Worm (Caenorhabditis elegans) whole organism, early embryonic: Measurements from ENCODE around the gene C37H5.14.
A peak's percentile ranks its signal among the peaks of the same experiment; 100 is the strongest.

Experiments used
- B0310.2 ChIP-seq: sonication (generic microtip); optimal IDR thresholded peaks from 2 replicates; lab custom pipeline; 2016; ENCODE audit warnings: mild to moderate bottlenecking, missing genetic modification characterization, missing compliant biosample characterization
- F13C5.2 ChIP-seq: sonication (generic microtip); optimal IDR thresholded peaks from 2 replicates; lab custom pipeline; 2017; ENCODE audit warnings: mild to moderate bottlenecking, missing genetic modification characterization, inconsistent platforms, missing compliant biosample characterization
- aly-1 ChIP-seq: sonication (generic microtip); optimal IDR thresholded peaks from 2 replicates; lab custom pipeline; 2016; ENCODE audit warnings: missing genetic modification characterization, missing compliant biosample characterization
- ama-1 ChIP-seq: fragments of 150-350 bp; optimal IDR thresholded peaks from 2 replicates; lab custom pipeline; 2014
- ceh-13 ChIP-seq: fragments of 200-800 bp; sonication (Bioruptor generic); optimal IDR thresholded peaks from 2 replicates; lab custom pipeline; 2018; ENCODE audit warnings: mild to moderate bottlenecking, missing genetic modification characterization, missing compliant biosample characterization
- ceh-36 ChIP-seq: sonication (generic microtip); optimal IDR thresholded peaks from 2 replicates; lab custom pipeline; 2016; ENCODE audit warnings: missing genetic modification characterization, inconsistent platforms, missing compliant biosample characterization
- ets-7 ChIP-seq: sonication (generic microtip); optimal IDR thresholded peaks from 2 replicates; lab custom pipeline; 2016; ENCODE audit warnings: missing genotype, missing genetic modification characterization, missing compliant biosample characterization
- flt-1 ChIP-seq: fragments of 200-800 bp; sonication (Bioruptor generic); IDR thresholded peaks from 2 replicates; pipeline ENCODE4 v1.3.6; 2022; ENCODE audit warnings: missing genetic modification characterization, missing compliant biosample characterization
- hmbx-1 ChIP-seq: sonication (generic microtip); optimal IDR thresholded peaks from 2 replicates; lab custom pipeline; 2016; ENCODE audit warnings: mild to moderate bottlenecking, missing genetic modification characterization, missing compliant biosample characterization
- hmg-4 ChIP-seq: fragments of 200-800 bp; sonication (Bioruptor generic); optimal IDR thresholded peaks from 2 replicates; lab custom pipeline; 2018; ENCODE audit warnings: mild to moderate bottlenecking, missing genetic modification characterization, missing compliant biosample characterization
- hnd-1 ChIP-seq: sonication (generic microtip); optimal IDR thresholded peaks from 2 replicates; lab custom pipeline; 2016; ENCODE audit warnings: missing genetic modification characterization, missing compliant biosample characterization
- pes-1 ChIP-seq: fragments of 200-800 bp; sonication (Bioruptor generic); IDR thresholded peaks from 2 replicates; pipeline ENCODE4 v1.3.6; 2022; ENCODE audit warnings: missing genetic modification reagents, missing genetic modification characterization, missing compliant biosample characterization
- scrt-1 ChIP-seq: fragments of 200-800 bp; sonication (Bioruptor generic); IDR thresholded peaks from 2 replicates; pipeline ENCODE4 v1.3.6; 2022; ENCODE audit warnings: missing genetic modification characterization, missing compliant biosample characterization
- sea-1 ChIP-seq: fragments of 200-800 bp; sonication (Bioruptor generic); conservative IDR thresholded peaks from 2 replicates; pipeline ENCODE4 v1.3.6; 2022; ENCODE audit warnings: missing genetic modification characterization, missing compliant biosample characterization
- tbx-11 ChIP-seq: fragments of 200-800 bp; sonication (Bioruptor generic); IDR thresholded peaks from 2 replicates; pipeline ENCODE4 v1.3.6; 2022; ENCODE audit warnings: missing genetic modification characterization, missing compliant biosample characterization
- tbx-37 ChIP-seq: fragments of 200-800 bp; sonication (Bioruptor generic); conservative IDR thresholded peaks from 2 replicates; pipeline ENCODE4 v1.3.6; 2022; ENCODE audit warnings: missing genetic modification reagents, missing genetic modification characterization, missing compliant biosample characterization
- tra-4 ChIP-seq: sonication (generic microtip); optimal IDR thresholded peaks from 2 replicates; lab custom pipeline; 2017; ENCODE audit warnings: missing genetic modification characterization, missing compliant biosample characterization

The C37H5.14 gene

ce11 chrV:4823683-4824391 is 10.3 kb downstream of the C37H5.14 start:
- no peak for TF ChIP-seq sea-1 (GFP tag; lab: Robert Waterston, UW)
- TF ChIP-seq ama-1 (lab: Kevin White, UChicago): peak; percentile 27

DNA sequence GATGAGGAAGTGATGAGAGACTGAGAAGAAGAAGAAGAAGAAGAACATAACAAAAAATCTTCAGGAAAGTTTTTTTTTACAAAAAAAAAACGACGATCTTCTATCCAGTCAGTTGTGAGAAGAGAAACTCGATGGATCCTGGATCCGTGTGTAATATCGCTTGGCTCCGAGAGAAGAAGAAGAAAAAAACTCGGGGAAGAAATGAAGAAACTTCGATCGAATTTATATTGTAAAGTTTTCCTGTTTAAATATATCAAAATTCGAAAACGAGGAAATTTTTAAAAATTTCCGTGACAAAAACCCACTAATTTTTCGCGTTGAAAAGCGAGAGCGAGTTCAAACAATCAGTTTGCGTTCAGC is 10.9 kb downstream of the C37H5.14 start, which contains the start of gene adss-1:
Gene adss-1, minus strand, starts transcription at position 101 of the 360 bp plus-strand sequence.
- TF ChIP-seq hnd-1 (tag; lab: Kevin White, UChicago): no peak
- no peak for TF ChIP-seq hmg-4 (GFP tag; lab: Kevin White, UChicago)
- TF ChIP-seq pes-1 (GFP tag; lab: Robert Waterston, UW): no peak
- no peak for TF ChIP-seq tbx-11
- no peak for TF ChIP-seq scrt-1
- TF ChIP-seq aly-1: no peak
- no peak for TF ChIP-seq tra-4
- no peak for TF ChIP-seq hmbx-1 (tag; lab: Kevin White, UChicago)
- no peak for TF ChIP-seq flt-1 (GFP tag; lab: Robert Waterston, UW)
- TF ChIP-seq tbx-37 (GFP tag; lab: Robert Waterston, UW): no peak
- no peak for TF ChIP-seq F13C5.2 (tag; lab: Kevin White, UChicago)
- no peak for TF ChIP-seq ama-1 (lab: Kevin White, UChicago)

DNA sequence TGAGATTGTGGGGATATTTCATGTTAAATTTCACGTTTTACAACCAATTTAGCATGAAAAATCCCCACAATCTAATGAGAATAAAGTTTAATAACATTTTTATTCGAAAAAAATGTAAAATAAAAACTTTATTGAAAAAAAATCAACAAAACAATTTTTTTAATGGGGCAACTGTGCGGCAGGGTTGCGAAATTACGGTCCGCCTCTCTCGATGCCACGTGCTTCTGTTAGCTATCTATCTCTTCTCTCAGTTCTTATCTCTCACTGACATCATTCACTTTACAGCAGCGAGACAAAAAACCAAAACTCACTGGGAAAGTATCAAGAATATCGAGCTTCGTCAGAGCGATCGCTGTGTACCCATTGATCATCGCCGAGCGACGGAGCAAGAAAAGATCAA is 13.6 kb downstream of the C37H5.14 start:
- no peak for TF ChIP-seq flt-1 (GFP tag; lab: Robert Waterston, UW)
- TF ChIP-seq ceh-36 (tag; lab: Kevin White, UChicago): no peak
- TF ChIP-seq aly-1: no peak
- no peak for TF ChIP-seq ceh-13 (GFP tag; lab: Kevin White, UChicago)
- TF ChIP-seq ets-7 (tag; lab: Kevin White, UChicago): no peak
- TF ChIP-seq tbx-37 (GFP tag; lab: Robert Waterston, UW): no peak
- TF ChIP-seq sea-1 (GFP tag; lab: Robert Waterston, UW): no peak
- no peak for TF ChIP-seq hnd-1 (tag; lab: Kevin White, UChicago)
- no peak for TF ChIP-seq hmbx-1 (tag; lab: Kevin White, UChicago)

ce11 chrV:4818563-4818962 is 15.6 kb downstream of the C37H5.14 start, which contains the start of gene ccep-97:
ccep-97 (minus strand) TSS chrV:4818663.
- TF ChIP-seq tbx-37 (GFP tag; lab: Robert Waterston, UW) (no peak), ets-7 (tag; lab: Kevin White, UChicago) (no peak), B0310.2 (tag; lab: Kevin White, UChicago) (no peak), ceh-36 (tag; lab: Kevin White, UChicago) (no peak), flt-1 (GFP tag; lab: Robert Waterston, UW) (no peak), hmg-4 (GFP tag; lab: Kevin White, UChicago) (no peak), ceh-13 (GFP tag; lab: Kevin White, UChicago) (no peak), aly-1 (no peak), scrt-1 (no peak), F13C5.2 (tag; lab: Kevin White, UChicago) (no peak)

- TF ChIP-seq hmg-4 (GFP tag; lab: Kevin White, UChicago) (no peak), tra-4 (no peak), tbx-11 (no peak)
Observed at ce11 chrV:4813825-4814224, 20.4 kb downstream of the C37H5.14 start.

- no peak for TF ChIP-seq sea-1 (GFP tag; lab: Robert Waterston, UW)
- no peak for TF ChIP-seq F13C5.2 (tag; lab: Kevin White, UChicago)
- TF ChIP-seq scrt-1: no peak
- peak; percentile 54 for TF ChIP-seq hmg-4 (GFP tag; lab: Kevin White, UChicago)
- no peak for TF ChIP-seq ama-1 (lab: Kevin White, UChicago)
- no peak for TF ChIP-seq ceh-36 (tag; lab: Kevin White, UChicago)
Observed at ce11 chrV:4810653-4811052, 23.5 kb downstream of the C37H5.14 start.

DNA sequence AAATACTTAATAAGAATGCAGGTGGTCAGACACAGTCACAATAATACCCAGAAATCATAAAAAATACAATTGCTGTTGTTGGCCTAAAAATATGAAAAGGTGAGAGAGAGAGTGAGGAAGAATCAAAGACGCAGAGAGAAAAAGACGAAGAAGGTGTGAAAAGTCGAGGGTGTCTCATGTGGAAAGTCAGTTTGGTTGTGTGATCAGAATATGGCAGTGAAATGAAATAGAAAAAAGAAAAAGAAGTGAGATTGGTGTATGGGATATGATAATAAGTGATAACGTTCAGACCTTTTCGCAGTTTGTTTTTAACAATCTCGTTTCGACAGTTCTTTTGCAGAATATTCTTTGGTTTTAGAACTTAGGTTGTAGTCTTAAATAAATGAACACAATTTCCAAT is 27.3 kb downstream of the C37H5.14 start:
- TF ChIP-seq hmbx-1 (tag; lab: Kevin White, UChicago) (no peak), ceh-13 (GFP tag; lab: Kevin White, UChicago) (no peak), F13C5.2 (tag; lab: Kevin White, UChicago) (no peak)

ce11 chrV:4805847-4806246 is 28.3 kb downstream of the C37H5.14 start, which contains the start of gene R02F11.3:
R02F11.3 (minus strand) TSS chrV:4805947.
- TF ChIP-seq pes-1 (GFP tag; lab: Robert Waterston, UW): no peak
- TF ChIP-seq hmbx-1 (tag; lab: Kevin White, UChicago): no peak
- no peak for TF ChIP-seq flt-1 (GFP tag; lab: Robert Waterston, UW)
- no peak for TF ChIP-seq ceh-36 (tag; lab: Kevin White, UChicago)
- no peak for TF ChIP-seq ets-7 (tag; lab: Kevin White, UChicago)
- TF ChIP-seq tbx-37 (GFP tag; lab: Robert Waterston, UW): no peak

ce11 chrV:4801943-4802342 is 32.2 kb downstream of the C37H5.14 start:
- TF ChIP-seq ceh-13 (GFP tag; lab: Kevin White, UChicago): no peak
- TF ChIP-seq scrt-1: no peak
- no peak for TF ChIP-seq F13C5.2 (tag; lab: Kevin White, UChicago)
- no peak for TF ChIP-seq B0310.2 (tag; lab: Kevin White, UChicago)
- TF ChIP-seq hnd-1 (tag; lab: Kevin White, UChicago): no peak
- no peak for TF ChIP-seq tra-4
- TF ChIP-seq aly-1: no peak
- no peak for TF ChIP-seq ama-1 (lab: Kevin White, UChicago)
- no peak for TF ChIP-seq pes-1 (GFP tag; lab: Robert Waterston, UW)
- no peak for TF ChIP-seq hmbx-1 (tag; lab: Kevin White, UChicago)
- TF ChIP-seq sea-1 (GFP tag; lab: Robert Waterston, UW): no peak
- TF ChIP-seq tbx-11: no peak
- no peak for TF ChIP-seq tbx-37 (GFP tag; lab: Robert Waterston, UW)
- no peak for TF ChIP-seq hmg-4 (GFP tag; lab: Kevin White, UChicago)
- TF ChIP-seq ets-7 (tag; lab: Kevin White, UChicago): no peak
- no peak for TF ChIP-seq flt-1 (GFP tag; lab: Robert Waterston, UW)
- no peak for TF ChIP-seq ceh-36 (tag; lab: Kevin White, UChicago)
